Worm (Caenorhabditis elegans): Measurements from ENCODE around the gene fbxa-211.

- no peak for TF ChIP-seq lir-3 (tag; optimal IDR thresholded peaks at IDR 0.05; ENCODE audit: poor library complexity)
- no peak for TF ChIP-seq unc-130 (tag; optimal IDR thresholded peaks at IDR 0.05)
- no peak for TF ChIP-seq aly-2 (tag; optimal IDR thresholded peaks at IDR 0.05)
- no peak for TF ChIP-seq hlh-4 (tag; optimal IDR thresholded peaks at IDR 0.05)
- no peak for TF ChIP-seq pqm-1 (tag; optimal IDR thresholded peaks at IDR 0.05)
- no peak for TF ChIP-seq ceh-90 (tag; optimal IDR thresholded peaks at IDR 0.05)
- TF ChIP-seq nhr-12 (tag; optimal IDR thresholded peaks at IDR 0.05) = no peak
- TF ChIP-seq egl-13 (tag; optimal IDR thresholded peaks at IDR 0.05) = no peak
- no peak for TF ChIP-seq ceh-82 (tag; optimal IDR thresholded peaks at IDR 0.05)
- TF ChIP-seq vab-15 (tag; optimal IDR thresholded peaks at IDR 0.05) = no peak
These were observed 45.5 kb upstream of the fbxa-211 start, which contains the start of gene nova-1 for ce11 chrV:18081857-18082256.

Measured in whole organism, L1 larva.